Fruit fly (Drosophila melanogaster) S2 (cell line): ENCODE measurements around the gene CG15035.

Experiments
- CG8478 ChIP-seq: fragments of >200 bp; optimal IDR thresholded peaks from 2 replicates; lab custom pipeline; 2018
- CTCF ChIP-seq, 2 experiments: fragments of >200 bp; optimal IDR thresholded peaks; 2 replicates each; lab custom pipeline; 2018

DNA sequence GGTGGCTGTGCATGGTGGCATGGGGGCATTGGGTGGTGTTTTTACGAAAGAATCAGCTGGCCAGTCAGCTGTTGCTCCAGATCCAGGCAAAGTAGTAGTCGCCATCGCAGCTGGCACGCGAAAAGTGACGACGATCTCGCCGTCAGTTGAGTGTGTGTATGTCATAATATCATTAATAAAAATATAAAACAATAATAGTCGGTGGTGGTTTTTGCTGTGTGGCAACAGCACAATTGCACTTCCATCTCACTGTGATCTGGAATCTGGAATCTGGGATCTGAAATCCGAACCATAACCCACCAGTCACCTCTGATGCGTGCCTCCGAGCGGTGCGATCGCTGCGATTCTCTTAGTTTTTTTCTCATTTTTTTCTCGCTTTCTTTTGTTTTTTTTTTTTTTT lies 15.3 kb upstream of the CG15035 start, which contains the start of gene rumpel:
- TF ChIP-seq CG8478 (lab: Kevin White, UChicago), result no peak
- no peak for TF ChIP-seq CTCF (optimal IDR thresholded peaks at IDR 0.05; lab: Kevin White, UChicago)
